Fruit fly (Drosophila melanogaster) whole organism, embryonic: ENCODE measurements around the gene CG31076.

ENCODE experiments used
- Adf1 ChIP-seq: fragments of 200-800 bp; sonication (Bioruptor generic); IDR thresholded peaks from 2 replicates; pipeline ENCODE4 v1.3.6; 2022; ENCODE audit warnings: missing biosample characterization, missing genetic modification characterization
- CG10147 ChIP-seq: fragments of 200-800 bp; sonication (Bioruptor generic); optimal IDR thresholded peaks from 2 replicates; lab custom pipeline; 2019; ENCODE audit warnings: missing biosample characterization, mild to moderate bottlenecking, missing genetic modification characterization, moderate library complexity
- CG10462 ChIP-seq: fragments of 200-800 bp; sonication (Bioruptor generic); optimal IDR thresholded peaks from 2 replicates; lab custom pipeline; 2016; ENCODE audit warnings: missing biosample characterization, missing genetic modification characterization
- CG10543 ChIP-seq: fragments of 200-800 bp; sonication (Bioruptor generic); optimal IDR thresholded peaks from 3 replicates; lab custom pipeline; 2017; ENCODE audit warnings: missing biosample characterization, mild to moderate bottlenecking, missing genetic modification characterization, moderate library complexity
- CG1233 ChIP-seq: fragments of 200-800 bp; sonication (Bioruptor generic); optimal IDR thresholded peaks from 4 replicates; lab custom pipeline; 2018; ENCODE audit warnings: missing biosample characterization, mild to moderate bottlenecking, missing genetic modification characterization
- CG13287 ChIP-seq: fragments of 200-800 bp; sonication (Bioruptor generic); IDR thresholded peaks from 2 replicates; pipeline ENCODE4 v1.3.6; 2022; ENCODE audit warnings: missing biosample characterization, missing genetic modification characterization; ENCODE audit not compliant: partially characterized antibody
- CG13296 ChIP-seq: fragments of 200-800 bp; sonication (Bioruptor generic); optimal IDR thresholded peaks from 3 replicates; lab custom pipeline; 2018; ENCODE audit warnings: missing biosample characterization, mild to moderate bottlenecking, missing genetic modification characterization
- CG13775 ChIP-seq: fragments of 200-800 bp; sonication (Bioruptor generic); optimal IDR thresholded peaks from 3 replicates; lab custom pipeline; 2017; ENCODE audit warnings: missing biosample characterization, mild to moderate bottlenecking, missing genetic modification characterization
- CG14710 ChIP-seq: fragments of 200-800 bp; sonication (Bioruptor generic); optimal IDR thresholded peaks from 3 replicates; lab custom pipeline; 2019; ENCODE audit warnings: missing biosample characterization, mild to moderate bottlenecking, missing genetic modification characterization, moderate library complexity
- CG18262 ChIP-seq: fragments of 200-800 bp; optimal IDR thresholded peaks from 3 replicates; lab custom pipeline; 2019; ENCODE audit warnings: missing biosample characterization, mild to moderate bottlenecking, missing genetic modification characterization, moderate library complexity
- CG2199 ChIP-seq: fragments of 200-800 bp; sonication (Bioruptor generic); IDR thresholded peaks from 3 replicates; pipeline ENCODE4 v1.3.6; 2022; ENCODE audit warnings: missing biosample characterization, missing genetic modification characterization
- CG2875 ChIP-seq: fragments of 200-800 bp; sonication (Bioruptor generic); optimal IDR thresholded peaks from 2 replicates; lab custom pipeline; 2017; ENCODE audit warnings: missing biosample characterization, mild to moderate bottlenecking, missing genetic modification characterization, missing genetic modification reagents
- CG32532 ChIP-seq: fragments of 200-800 bp; sonication (Bioruptor generic); IDR thresholded peaks from 2 replicates; pipeline ENCODE4 v1.3.6; 2022; ENCODE audit warnings: missing biosample characterization, missing genetic modification characterization
- CG3281 ChIP-seq: fragments of 200-800 bp; sonication (Bioruptor generic); optimal IDR thresholded peaks from 3 replicates; lab custom pipeline; 2017; ENCODE audit warnings: missing biosample characterization, mild to moderate bottlenecking, missing genetic modification characterization
- CG4282 ChIP-seq: fragments of 200-800 bp; sonication (Bioruptor generic); optimal IDR thresholded peaks from 2 replicates; lab custom pipeline; 2016; ENCODE audit warnings: missing biosample characterization, missing genetic modification characterization
- CG4360 ChIP-seq: fragments of 200-800 bp; sonication (Bioruptor generic); IDR thresholded peaks from 2 replicates; pipeline ENCODE4 v1.3.6; 2022; ENCODE audit warnings: missing biosample characterization, missing genetic modification characterization
- CG4820 ChIP-seq: fragments of 200-800 bp; sonication (Bioruptor generic); optimal IDR thresholded peaks from 3 replicates; lab custom pipeline; 2016; ENCODE audit warnings: missing biosample characterization, missing genetic modification characterization
- CG6175 ChIP-seq: fragments of 200-800 bp; sonication (Bioruptor generic); IDR thresholded peaks from 3 replicates; pipeline ENCODE4 v1.3.6; 2022; ENCODE audit warnings: missing biosample characterization, missing genetic modification characterization
- CG6765 ChIP-seq: fragments of 200-800 bp; sonication (Bioruptor generic); optimal IDR thresholded peaks from 3 replicates; lab custom pipeline; 2017; ENCODE audit warnings: missing biosample characterization, mild to moderate bottlenecking, missing genetic modification characterization
- CG7556 ChIP-seq: fragments of 200-800 bp; sonication (Bioruptor generic); optimal IDR thresholded peaks from 2 replicates; lab custom pipeline; 2017; ENCODE audit warnings: missing biosample characterization, mild to moderate bottlenecking, missing genetic modification characterization
- CG7839 ChIP-seq: fragments of 200-800 bp; sonication (Bioruptor generic); optimal IDR thresholded peaks from 3 replicates; lab custom pipeline; 2018; ENCODE audit warnings: missing biosample characterization, mild to moderate bottlenecking, missing genetic modification characterization, moderate library complexity
- CG7987 ChIP-seq: fragments of 200-800 bp; sonication (Bioruptor generic); optimal IDR thresholded peaks from 2 replicates; lab custom pipeline; 2018; ENCODE audit warnings: missing biosample characterization, mild to moderate bottlenecking, missing genetic modification characterization, moderate library complexity
- CG9609 ChIP-seq: fragments of 200-800 bp; sonication (Bioruptor generic); optimal IDR thresholded peaks from 3 replicates; lab custom pipeline; 2016; ENCODE audit warnings: missing biosample characterization, missing genetic modification characterization
- CG9817 ChIP-seq: fragments of 200-800 bp; sonication (Bioruptor generic); optimal IDR thresholded peaks from 2 replicates; lab custom pipeline; 2018; ENCODE audit warnings: missing biosample characterization, mild to moderate bottlenecking, missing genetic modification characterization, moderate library complexity
- E2f1 ChIP-seq: fragments of 200-800 bp; sonication (Bioruptor generic); IDR thresholded peaks from 2 replicates; pipeline ENCODE4 v1.3.6; 2022; ENCODE audit warnings: missing biosample characterization, missing genetic modification characterization
- HLH54F ChIP-seq: fragments of 200-800 bp; sonication (Bioruptor generic); optimal IDR thresholded peaks from 3 replicates; lab custom pipeline; 2016; ENCODE audit warnings: missing biosample characterization, missing genetic modification characterization
- HmgZ ChIP-seq: fragments of 200-800 bp; sonication (Bioruptor generic); optimal IDR thresholded peaks from 2 replicates; lab custom pipeline; 2018; ENCODE audit warnings: missing biosample characterization, mild to moderate bottlenecking, missing genetic modification characterization
- Mes4 ChIP-seq: fragments of 200-800 bp; sonication (Bioruptor generic); optimal IDR thresholded peaks from 2 replicates; lab custom pipeline; 2016; ENCODE audit warnings: missing biosample characterization, missing genetic modification characterization
- Sry-δ ChIP-seq: fragments of 200-800 bp; sonication (Bioruptor generic); optimal IDR thresholded peaks from 2 replicates; lab custom pipeline; 2016; ENCODE audit warnings: missing biosample characterization, missing genetic modification characterization
- Taf1 ChIP-seq: fragments of 200-800 bp; sonication (Bioruptor generic); IDR thresholded peaks from 2 replicates; pipeline ENCODE4 v1.3.6; 2022; ENCODE audit warnings: missing biosample characterization, missing genetic modification characterization
- Vsx1 ChIP-seq: fragments of 200-800 bp; sonication (Bioruptor generic); optimal IDR thresholded peaks from 2 replicates; lab custom pipeline; 2017; ENCODE audit warnings: missing biosample characterization, mild to moderate bottlenecking, missing genetic modification characterization, missing genetic modification reagents
- ab ChIP-seq: fragments of 200-800 bp; sonication (Bioruptor generic); optimal IDR thresholded peaks from 2 replicates; lab custom pipeline; 2016; ENCODE audit warnings: missing biosample characterization, missing genetic modification characterization
- al ChIP-seq: fragments of 200-800 bp; sonication (Bioruptor generic); IDR thresholded peaks from 2 replicates; pipeline ENCODE4 v1.3.6; 2022; ENCODE audit warnings: missing biosample characterization, missing genetic modification characterization
- ato ChIP-seq: fragments of 200-800 bp; sonication (Bioruptor generic); IDR thresholded peaks from 2 replicates; pipeline ENCODE4 v1.3.6; 2022; ENCODE audit warnings: missing biosample characterization, missing genetic modification characterization; ENCODE audit not compliant: partially characterized antibody
- chif ChIP-seq, 2 experiments: fragments of 200-800 bp; sonication (Bioruptor generic); optimal IDR thresholded peaks; 3 replicates each; lab custom pipeline; 2016; ENCODE audit warnings: missing biosample characterization in 2 of 2, missing genetic modification characterization in 2 of 2
- dysf ChIP-seq: fragments of 200-800 bp; sonication (Bioruptor generic); IDR thresholded peaks from 3 replicates; pipeline ENCODE4 v1.3.6; 2022; ENCODE audit warnings: missing biosample characterization, missing genetic modification characterization
- emc ChIP-seq: fragments of 200-800 bp; sonication (Bioruptor generic); optimal IDR thresholded peaks from 2 replicates; lab custom pipeline; 2016; ENCODE audit warnings: missing biosample characterization, missing genetic modification characterization
- exex ChIP-seq: fragments of 200-800 bp; sonication (Bioruptor generic); optimal IDR thresholded peaks from 4 replicates; lab custom pipeline; 2018; ENCODE audit warnings: missing biosample characterization, mild to moderate bottlenecking, missing genetic modification characterization, moderate library complexity
- eyg ChIP-seq: fragments of 200-800 bp; sonication (Bioruptor generic); optimal IDR thresholded peaks from 3 replicates; lab custom pipeline; 2016; ENCODE audit warnings: missing biosample characterization, missing genetic modification characterization
- gro ChIP-seq: fragments of 200-800 bp; sonication (Bioruptor generic); optimal IDR thresholded peaks from 2 replicates; lab custom pipeline; 2016; ENCODE audit warnings: missing biosample characterization, missing genetic modification characterization
- pan ChIP-seq, 4 experiments: fragments of >200 bp in 3 of 4; fragments of 200-800 bp in 1 of 4; sonication (Bioruptor generic) in 1 of 4; optimal IDR thresholded peaks in 3 of 4; IDR thresholded peaks in 1 of 4; 2 replicates each; pipeline versions ENCODE4 v1.3.6 to Lab custom; 2017 to 2022; ENCODE audit warnings: missing biosample characterization in 2 of 4, missing genetic modification characterization in 2 of 4, mixed read lengths in 1 of 4
- pita ChIP-seq: fragments of 200-800 bp; sonication (Bioruptor generic); optimal IDR thresholded peaks from 2 replicates; lab custom pipeline; 2017; ENCODE audit warnings: missing biosample characterization, mild to moderate bottlenecking, missing genetic modification characterization
- pros ChIP-seq: fragments of 200-800 bp; sonication (Bioruptor generic); optimal IDR thresholded peaks from 3 replicates; lab custom pipeline; 2019; ENCODE audit warnings: missing biosample characterization, mild to moderate bottlenecking, missing genetic modification characterization, moderate library complexity
- rib ChIP-seq: fragments of 200-800 bp; sonication (Bioruptor generic); IDR thresholded peaks from 2 replicates; pipeline ENCODE4 v1.3.6; 2022; ENCODE audit warnings: missing biosample characterization, missing genetic modification characterization
- row ChIP-seq: fragments of 200-800 bp; sonication (Bioruptor generic); IDR thresholded peaks from 3 replicates; pipeline ENCODE4 v1.3.6; 2022; ENCODE audit warnings: missing biosample characterization, missing genetic modification characterization
- sisA ChIP-seq: fragments of 200-800 bp; sonication (Bioruptor generic); IDR thresholded peaks from 2 replicates; pipeline ENCODE4 v1.3.6; 2022; ENCODE audit warnings: missing biosample characterization, missing genetic modification characterization
- so ChIP-seq: fragments of 200-800 bp; sonication (Bioruptor generic); IDR thresholded peaks from 3 replicates; pipeline ENCODE4 v1.3.6; 2022; ENCODE audit warnings: missing biosample characterization, missing genetic modification characterization
- sqz ChIP-seq: fragments of 200-800 bp; sonication (Bioruptor generic); optimal IDR thresholded peaks from 3 replicates; lab custom pipeline; 2018; ENCODE audit warnings: missing biosample characterization, mild to moderate bottlenecking, missing genetic modification characterization
- sr ChIP-seq: fragments of 200-800 bp; sonication (Bioruptor generic); IDR thresholded peaks from 3 replicates; pipeline ENCODE4 v1.3.6; 2022; ENCODE audit warnings: missing biosample characterization, missing genetic modification characterization
- sug ChIP-seq: fragments of 200-800 bp; optimal IDR thresholded peaks from 2 replicates; lab custom pipeline; 2019; ENCODE audit warnings: missing biosample characterization, mild to moderate bottlenecking, missing genetic modification characterization, moderate library complexity
- zen2 ChIP-seq: fragments of 200-800 bp; sonication (Bioruptor generic); IDR thresholded peaks from 3 replicates; pipeline ENCODE4 v1.3.6; 2022; ENCODE audit warnings: missing biosample characterization, missing genetic modification characterization; ENCODE audit not compliant: partially characterized antibody

CG31076 gene

DNA sequence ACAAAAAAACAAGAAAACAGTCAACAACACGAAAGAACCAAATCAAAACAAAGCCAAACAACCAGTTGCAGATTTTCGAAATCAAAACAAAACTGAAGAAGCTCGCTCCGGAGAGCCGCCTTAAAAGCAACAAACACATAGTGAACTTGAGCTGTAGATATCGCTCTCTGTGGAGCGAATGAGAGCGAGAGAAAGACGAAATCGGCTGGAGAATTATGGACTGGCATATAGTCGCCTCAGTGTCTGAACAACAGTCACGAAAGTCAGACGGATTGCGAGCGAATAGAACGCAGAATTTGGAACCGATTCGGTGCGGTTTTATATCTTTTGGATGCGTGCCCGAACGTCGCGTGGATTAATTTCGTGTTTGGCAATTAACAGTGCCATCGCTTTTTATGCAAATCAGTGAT, 9.4 kb downstream of the CG31076 start (continued):
- TF ChIP-seq ab (GFP tag; lab: Kevin White, UChicago): peak; percentile 12
- TF ChIP-seq CG6175: no peak
- no peak for TF ChIP-seq CG9817 (tag; lab: Kevin White, UChicago)
- no peak for TF ChIP-seq CG13775
- TF ChIP-seq CG2199 (GFP tag; lab: Robert Waterston, UW): 0 out of 3 replicates have a peak, but pooled peaks have one; percentile 52
- TF ChIP-seq row: peak; percentile 26; the same call in 1 of the 3 replicates
- TF ChIP-seq zen2 (GFP tag; lab: Robert Waterston, UW): peak; percentile 37; the same call in 2 of the 3 replicates
- TF ChIP-seq pros (GFP tag; lab: Kevin White, UChicago): peak; percentile 20
- TF ChIP-seq CG10543 (GFP tag; lab: Kevin White, UChicago): peak; percentile 54
- no peak for TF ChIP-seq E2f1 (GFP tag; lab: Robert Waterston, UW)
- peak; percentile 71; the same call in 1 of the 3 replicates for TF ChIP-seq so (GFP tag; lab: Robert Waterston, UW)
- no peak for TF ChIP-seq CG4282 (GFP tag; lab: Kevin White, UChicago)
- no peak for TF ChIP-seq Adf1 (GFP tag; lab: Robert Waterston, UW)
- TF ChIP-seq Taf1: 0 out of 2 replicates have a peak, but pooled peaks have one; percentile 17
- no peak for TF ChIP-seq pan (optimal IDR thresholded peaks at IDR 0.05; lab: Kevin White, UChicago)
- peak in 1 of 2 experiments; percentile 42 for TF ChIP-seq pan (GFP tag; optimal IDR thresholded peaks at IDR 0.05 in 1 of 2, IDR thresholded peaks at IDR 0.05 in 1 of 2)
- TF ChIP-seq sug (tag; lab: Kevin White, UChicago): peak; percentile 54
- TF ChIP-seq al (GFP tag; lab: Robert Waterston, UW): no peak
- TF ChIP-seq eyg (GFP tag; lab: Kevin White, UChicago): no peak
- TF ChIP-seq Vsx1 (GFP tag; lab: Kevin White, UChicago): peak; percentile 28
- no peak for TF ChIP-seq sisA (GFP tag; lab: Robert Waterston, UW)
- no peak for TF ChIP-seq CG4820 (GFP tag; lab: Kevin White, UChicago)
- no peak for TF ChIP-seq Sry-δ
- no peak for TF ChIP-seq CG9609 (GFP tag; lab: Kevin White, UChicago)
- no peak for TF ChIP-seq dysf
- TF ChIP-seq CG14710: no peak
- no peak for TF ChIP-seq chif (GFP tag; optimal IDR thresholded peaks at IDR 0.05; lab: Kevin White, UChicago)
- TF ChIP-seq CG4360 (GFP tag; lab: Robert Waterston, UW): peak; percentile 89
- TF ChIP-seq ato (GFP tag; lab: Robert Waterston, UW): no peak
- TF ChIP-seq CG10462 (GFP tag; lab: Kevin White, UChicago): no peak
- TF ChIP-seq CG18262: no peak
- no peak for TF ChIP-seq sr (GFP tag; lab: Robert Waterston, UW)
- peak; percentile 26; the same call in 1 of the 2 replicates for TF ChIP-seq CG32532 (GFP tag; lab: Robert Waterston, UW)
- TF ChIP-seq CG7839 (tag; lab: Kevin White, UChicago): no peak
- TF ChIP-seq exex: no peak
- peak; percentile 39 for TF ChIP-seq CG6765
- TF ChIP-seq emc (GFP tag; lab: Kevin White, UChicago): no peak
- TF ChIP-seq CG13296 (GFP tag; lab: Kevin White, UChicago): peak; percentile 20
- no peak; the same call in 1 of the 2 replicates for TF ChIP-seq rib (GFP tag; lab: Robert Waterston, UW)
- no peak for TF ChIP-seq CG1233 (GFP tag; lab: Kevin White, UChicago)
- TF ChIP-seq pita (GFP tag; lab: Kevin White, UChicago): no peak
- no peak for TF ChIP-seq CG7556 (GFP tag; lab: Kevin White, UChicago)
- TF ChIP-seq CG13287 (GFP tag; lab: Robert Waterston, UW): peak; percentile 70
- TF ChIP-seq CG10147: no peak
- TF ChIP-seq Mes4 (GFP tag; lab: Kevin White, UChicago): no peak
- no peak for TF ChIP-seq HLH54F (GFP tag; lab: Kevin White, UChicago)
- peak; percentile 34 for TF ChIP-seq gro (GFP tag; lab: Kevin White, UChicago)
- peak; percentile 1 for TF ChIP-seq HmgZ
- TF ChIP-seq CG3281 (GFP tag; lab: Kevin White, UChicago): peak; percentile 48
- no peak for TF ChIP-seq CG2875 (GFP tag; lab: Kevin White, UChicago)
- no peak for TF ChIP-seq sqz (GFP tag; lab: Kevin White, UChicago)
- TF ChIP-seq CG7987: peak; percentile 47
